Fruit fly (Drosophila melanogaster): ENCODE results near the gene CG31460.
A peak's percentile ranks its signal among the peaks of the same experiment; 100 is the strongest.

The CG31460 gene

DNA sequence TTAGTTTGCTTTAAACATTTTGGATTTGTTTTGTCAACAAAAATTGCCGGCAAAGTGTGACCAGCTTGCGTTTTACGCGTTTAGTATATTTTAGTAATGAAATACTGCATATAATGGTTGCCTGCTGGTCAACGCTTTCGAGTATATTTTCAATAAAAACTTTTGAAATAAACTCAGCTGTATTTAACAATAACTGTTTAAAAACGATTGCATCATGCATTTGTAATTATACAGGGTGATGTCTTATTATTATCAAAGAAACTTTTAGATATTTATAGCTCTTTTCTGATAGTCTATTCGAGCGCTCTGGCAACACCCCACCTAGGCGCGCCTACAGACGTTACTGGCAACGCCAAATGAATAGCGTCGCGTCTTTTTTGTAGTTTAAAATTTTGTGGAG, 1.3 kb downstream of the CG31460 start, which contains the start of gene Cenp-C (continued):
- TF ChIP-seq Nf-YA (GFP tag; IDR thresholded peaks at IDR 0.05) = no peak
- TF ChIP-seq rib (GFP tag; IDR thresholded peaks at IDR 0.05) = no peak
- no peak for TF ChIP-seq CG6765 (GFP tag; optimal IDR thresholded peaks at IDR 0.05)
- no peak for TF ChIP-seq salm (tag; optimal IDR thresholded peaks at IDR 0.05)
- no peak for TF ChIP-seq CG11504 (tag; optimal IDR thresholded peaks at IDR 0.05)
- peak; percentile 32 for TF ChIP-seq Side (GFP tag; optimal IDR thresholded peaks at IDR 0.05)
- 0 out of 2 replicates have a peak, but pooled peaks have one; percentile 27 for TF ChIP-seq al (GFP tag; IDR thresholded peaks at IDR 0.05)
- no peak for TF ChIP-seq CG5953 (GFP tag; IDR thresholded peaks at IDR 0.05)
- no peak for TF ChIP-seq Taf1 (GFP tag; IDR thresholded peaks at IDR 0.05)
- TF ChIP-seq TFAM (GFP tag; optimal IDR thresholded peaks at IDR 0.05) = no peak
- no peak for TF ChIP-seq CkIIα-i1 (GFP tag; IDR thresholded peaks at IDR 0.05)
- peak; percentile 52 for TF ChIP-seq CG30403 (GFP tag; optimal IDR thresholded peaks at IDR 0.05)
- TF ChIP-seq Dfd (GFP tag; optimal IDR thresholded peaks at IDR 0.05) = no peak
- TF ChIP-seq mirr (GFP tag; optimal IDR thresholded peaks at IDR 0.05) = no peak
- peak; percentile 28 for TF ChIP-seq CG15696 (tag; optimal IDR thresholded peaks at IDR 0.05)
- no peak for TF ChIP-seq CG2889 (GFP tag; IDR thresholded peaks at IDR 0.05)
- TF ChIP-seq amos (GFP tag; IDR thresholded peaks at IDR 0.05; ENCODE audit: partially characterized antibody) = no peak
- TF ChIP-seq grau (tag; optimal IDR thresholded peaks at IDR 0.05) = no peak
- TF ChIP-seq CG9932 (GFP tag; IDR thresholded peaks at IDR 0.05) = peak; percentile 51
- no peak for TF ChIP-seq CG8478 (optimal IDR thresholded peaks at IDR 0.05)
- no peak for TF ChIP-seq hb (GFP tag; IDR thresholded peaks at IDR 0.05; ENCODE audit: partially characterized antibody)
- TF ChIP-seq CG7987 (GFP tag; optimal IDR thresholded peaks at IDR 0.05) = no peak
- TF ChIP-seq oc (tag; optimal IDR thresholded peaks at IDR 0.05) = no peak
- TF ChIP-seq CG10209 (GFP tag; optimal IDR thresholded peaks at IDR 0.05) = no peak
- TF ChIP-seq CG13624 (GFP tag; optimal IDR thresholded peaks at IDR 0.05) = peak; percentile 36

DNA sequence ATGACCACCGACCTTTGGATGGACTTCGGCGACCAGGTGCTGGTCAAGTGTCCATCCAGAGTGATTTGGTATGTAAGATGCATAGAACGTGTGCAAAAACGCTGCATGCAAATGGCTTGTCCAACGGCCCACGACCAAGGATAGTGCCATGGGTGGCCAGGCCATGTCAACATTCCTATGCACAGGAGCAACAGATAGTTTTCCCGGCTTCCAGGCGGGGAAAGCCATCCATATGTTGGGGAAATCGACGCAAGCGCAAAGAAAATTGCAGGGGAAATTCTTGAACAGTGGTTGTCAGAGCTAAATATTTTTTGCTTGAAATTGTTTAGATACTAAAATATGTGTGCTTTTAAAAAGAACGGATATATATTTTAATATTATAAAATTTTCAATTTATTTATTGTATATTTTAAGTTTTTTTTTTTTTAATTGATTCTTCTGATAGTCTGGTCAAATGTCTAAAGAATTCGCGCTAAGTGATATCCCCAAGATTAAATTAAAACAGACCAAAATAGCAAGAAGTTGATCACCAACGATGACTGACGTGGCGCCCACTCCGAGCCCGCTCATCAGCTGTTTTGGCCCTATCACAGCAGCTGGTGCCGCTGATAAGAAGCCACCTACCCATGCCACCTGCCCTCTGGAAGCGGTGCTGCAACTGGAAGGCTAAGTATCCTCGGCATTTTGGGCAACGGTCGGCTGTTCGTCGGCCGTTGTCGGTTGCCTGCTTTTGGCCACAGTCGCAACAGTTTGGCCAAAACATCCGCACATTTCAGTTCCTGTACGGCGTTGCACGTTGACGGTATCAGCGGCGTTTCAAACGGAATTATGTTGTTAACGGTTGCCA, 15.2 kb downstream of the CG31460 start, which contains the start of gene 5-HT2B:
Gene 5-HT2B, plus strand, starts transcription at position 797 of the 847 bp plus-strand sequence.
- TF ChIP-seq CG9215 (GFP tag; IDR thresholded peaks at IDR 0.05) (peak; percentile 40), CG6854 (GFP tag; optimal IDR thresholded peaks at IDR 0.05) (peak; percentile 44), tup (GFP tag; optimal IDR thresholded peaks at IDR 0.05) (no peak), sug (tag; optimal IDR thresholded peaks at IDR 0.05) (peak; percentile 10), dmrt11E (tag; optimal IDR thresholded peaks at IDR 0.05) (no peak), CG32767 (GFP tag; IDR thresholded peaks at IDR 0.05) (0 out of 2 replicates have a peak, but pooled peaks have one; percentile 31), ewg (GFP tag; optimal IDR thresholded peaks at IDR 0.05) (peak; percentile 72), Xrp1 (GFP tag; IDR thresholded peaks at IDR 0.05) (no peak; the same call in 1 of the 2 replicates), CG12155 (GFP tag; optimal IDR thresholded peaks at IDR 0.05) (no peak), CG10543 (GFP tag; optimal IDR thresholded peaks at IDR 0.05) (peak; percentile 35), bigmax (GFP tag; optimal IDR thresholded peaks at IDR 0.05) (no peak), CG7372 (GFP tag; IDR thresholded peaks at IDR 0.05) (0 out of 2 replicates have a peak, but pooled peaks have one; percentile 14), gem (tag; optimal IDR thresholded peaks at IDR 0.05) (peak; percentile 56), CG6654 (GFP tag; optimal IDR thresholded peaks at IDR 0.05) (no peak), CG31365 (tag; optimal IDR thresholded peaks at IDR 0.05) (no peak), gsb (GFP tag; IDR thresholded peaks at IDR 0.05) (no peak), CG17829 (tag; optimal IDR thresholded peaks at IDR 0.05) (no peak), CG7963 (GFP tag; IDR thresholded peaks at IDR 0.05; ENCODE audit: partially characterized antibody) (no peak), CG43689 (GFP tag; IDR thresholded peaks at IDR 0.05) (no peak), Ada2b (GFP tag; IDR thresholded peaks at IDR 0.05) (0 out of 2 replicates have a peak, but pooled peaks have one; percentile 18), zf30C (GFP tag; optimal IDR thresholded peaks at IDR 0.05) (no peak), Dref (GFP tag; IDR thresholded peaks at IDR 0.05) (no peak), CG31441 (GFP tag; IDR thresholded peaks at IDR 0.05) (0 out of 2 replicates have a peak, but pooled peaks have one; percentile 27), nom (GFP tag; optimal IDR thresholded peaks at IDR 0.05) (no peak), CG13894 (tag; optimal IDR thresholded peaks at IDR 0.05) (peak; percentile 42)
